Fruit fly (Drosophila melanogaster) whole organism, wandering third instar larva: Measurements from ENCODE around the gene Krn.

ENCODE experiments used
- Abd-B ChIP-seq: fragments of >200 bp; optimal IDR thresholded peaks from 2 replicates; lab custom pipeline; 2017; ENCODE audit warnings: missing biosample characterization, missing genetic modification characterization
- CG32264 ChIP-seq: fragments of 200-800 bp; sonication (Bioruptor generic); optimal IDR thresholded peaks from 2 replicates; lab custom pipeline; 2016; ENCODE audit warnings: missing biosample characterization, missing genetic modification characterization
- CG9705 ChIP-seq: fragments of 200-800 bp; sonication (Bioruptor generic); optimal IDR thresholded peaks from 2 replicates; lab custom pipeline; 2018; ENCODE audit warnings: missing biosample characterization, mild to moderate bottlenecking, missing genetic modification characterization
- CrebA ChIP-seq: fragments of 200-800 bp; sonication (Bioruptor generic); optimal IDR thresholded peaks from 2 replicates; lab custom pipeline; 2016; ENCODE audit warnings: missing biosample characterization, mild to moderate bottlenecking, missing genetic modification characterization, borderline replicate concordance
- Dfd ChIP-seq: fragments of >200 bp; optimal IDR thresholded peaks from 2 replicates; lab custom pipeline; 2017; ENCODE audit warnings: missing biosample characterization, missing genetic modification characterization
- Dif ChIP-seq: fragments of 200-275, 200-300 bp; sonication (Bioruptor generic); optimal IDR thresholded peaks from 2 replicates; lab custom pipeline; 2018; ENCODE audit warnings: missing biosample characterization, missing genetic modification characterization; ENCODE audit not compliant: partially characterized antibody
- GATAd ChIP-seq: sonication (Bioruptor generic); optimal IDR thresholded peaks from 2 replicates; lab custom pipeline; 2016; ENCODE audit warnings: missing biosample characterization, missing genetic modification characterization
- HLH106 ChIP-seq: fragments of 200-800 bp; optimal IDR thresholded peaks from 3 replicates; lab custom pipeline; 2019; ENCODE audit warnings: missing biosample characterization, mild to moderate bottlenecking, missing genetic modification characterization, moderate library complexity
- Hnf4 ChIP-seq: fragments of 200-800 bp; sonication (Bioruptor generic); optimal IDR thresholded peaks from 2 replicates; lab custom pipeline; 2016; ENCODE audit warnings: missing biosample characterization, mild to moderate bottlenecking, missing genetic modification characterization
- Hr78 ChIP-seq: fragments of >200 bp; optimal IDR thresholded peaks from 2 replicates; lab custom pipeline; 2017; ENCODE audit warnings: missing biosample characterization, missing genetic modification characterization
- Hr83 ChIP-seq: fragments of 200-300 bp; sonication (Bioruptor generic); optimal IDR thresholded peaks from 2 replicates; lab custom pipeline; 2016; ENCODE audit warnings: missing biosample characterization, mild to moderate bottlenecking, missing genetic modification characterization, moderate library complexity; ENCODE audit not compliant: poor library complexity, severe bottlenecking
- Jra ChIP-seq: sonication (Bioruptor generic); optimal IDR thresholded peaks from 2 replicates; lab custom pipeline; 2016; ENCODE audit warnings: missing biosample characterization, missing genetic modification characterization
- Mio ChIP-seq: sonication (Bioruptor generic); optimal IDR thresholded peaks from 2 replicates; lab custom pipeline; 2016; ENCODE audit warnings: missing biosample characterization, missing genetic modification characterization
- Myc ChIP-seq: fragments of >200 bp; optimal IDR thresholded peaks from 2 replicates; lab custom pipeline; 2017
- N ChIP-seq: fragments of >200 bp; optimal IDR thresholded peaks from 2 replicates; lab custom pipeline; 2018; ENCODE audit warnings: missing biosample characterization, missing external identifiers, missing genetic modification characterization
- OdsH ChIP-seq: fragments of 200-800 bp; sonication (Bioruptor generic); optimal IDR thresholded peaks from 2 replicates; lab custom pipeline; 2016; ENCODE audit warnings: missing biosample characterization, mild to moderate bottlenecking, missing genetic modification characterization
- Rel ChIP-seq, 2 experiments: fragments of 200-800 bp; sonication (Bioruptor generic) in 1 of 2; optimal IDR thresholded peaks; 2 replicates in 1 of 2; 3 replicates in 1 of 2; lab custom pipeline; 2016 to 2019; ENCODE audit warnings: mild to moderate bottlenecking in 2 of 2, missing biosample characterization in 2 of 2, missing genetic modification characterization in 2 of 2, moderate library complexity in 1 of 2
- Sp1 ChIP-seq: fragments of 200-800 bp; sonication (Bioruptor generic); optimal IDR thresholded peaks from 3 replicates; lab custom pipeline; 2019; ENCODE audit warnings: missing biosample characterization, mild to moderate bottlenecking, missing genetic modification characterization, moderate library complexity
- Vsx2 ChIP-seq: fragments of 200-300, 225-300 bp; sonication (Bioruptor generic); optimal IDR thresholded peaks from 2 replicates; lab custom pipeline; 2018; ENCODE audit warnings: missing biosample characterization, missing genetic modification characterization; ENCODE audit not compliant: partially characterized antibody
- br ChIP-seq: fragments of 200-800 bp; sonication (Bioruptor generic); optimal IDR thresholded peaks from 2 replicates; lab custom pipeline; 2016; ENCODE audit warnings: missing biosample characterization, missing genetic modification characterization
- brk ChIP-seq: fragments of 200-800 bp; sonication (Bioruptor generic); optimal IDR thresholded peaks from 2 replicates; lab custom pipeline; 2016; ENCODE audit warnings: missing biosample characterization, mild to moderate bottlenecking, missing genetic modification characterization
- dl ChIP-seq, 2 experiments: fragments of 175-275, 200-275 bp in 1 of 2; fragments of 200-275 bp in 1 of 2; sonication (Bioruptor generic); optimal IDR thresholded peaks; lab custom pipeline; 2018; ENCODE audit warnings: mild to moderate bottlenecking in 2 of 2, missing biosample characterization in 2 of 2, missing genetic modification characterization in 2 of 2, moderate library complexity in 2 of 2; ENCODE audit not compliant: partially characterized antibody in 2 of 2, insufficient read depth in 1 of 2
- dmrt93B ChIP-seq: fragments of 200-800 bp; sonication (Bioruptor generic); optimal IDR thresholded peaks from 2 replicates; lab custom pipeline; 2018; ENCODE audit warnings: missing biosample characterization, mild to moderate bottlenecking, missing genetic modification characterization
- dsf ChIP-seq: sonication (Bioruptor generic); optimal IDR thresholded peaks from 2 replicates; lab custom pipeline; 2016; ENCODE audit warnings: missing biosample characterization, missing genetic modification characterization, borderline replicate concordance
- ey ChIP-seq: fragments of 200-800 bp; sonication (Bioruptor generic); optimal IDR thresholded peaks from 2 replicates; lab custom pipeline; 2016; ENCODE audit warnings: missing biosample characterization, missing genetic modification characterization
- foxo ChIP-seq, 2 experiments: fragments of 200-800 bp; sonication (Bioruptor generic); optimal IDR thresholded peaks; 2 replicates in 1 of 2; 3 replicates in 1 of 2; lab custom pipeline; 2016 to 2017; ENCODE audit warnings: missing biosample characterization in 2 of 2, missing genetic modification characterization in 2 of 2
- fru ChIP-seq: fragments of 200-800 bp; sonication (Bioruptor generic); optimal IDR thresholded peaks from 3 replicates; lab custom pipeline; 2016; ENCODE audit warnings: missing biosample characterization, mild to moderate bottlenecking, missing genetic modification characterization
- h ChIP-seq: fragments of 200-800 bp; sonication (Bioruptor generic); optimal IDR thresholded peaks from 3 replicates; lab custom pipeline; 2016; ENCODE audit warnings: missing biosample characterization, mild to moderate bottlenecking, missing genetic modification characterization
- jim ChIP-seq: fragments of 175-275, 200-325 bp; sonication (Bioruptor generic); optimal IDR thresholded peaks from 2 replicates; lab custom pipeline; 2016; ENCODE audit warnings: missing biosample characterization, mild to moderate bottlenecking, missing genetic modification characterization
- lola ChIP-seq: fragments of >200 bp; optimal IDR thresholded peaks from 2 replicates; lab custom pipeline; 2017; ENCODE audit warnings: missing biosample characterization, missing genetic modification characterization
- pan ChIP-seq: fragments of >200 bp; optimal IDR thresholded peaks from 2 replicates; lab custom pipeline; 2017
- psq ChIP-seq: fragments of 200-800 bp; sonication (Bioruptor generic); optimal IDR thresholded peaks from 3 replicates; lab custom pipeline; 2017; ENCODE audit warnings: missing biosample characterization, mild to moderate bottlenecking, missing genetic modification characterization, moderate library complexity
- rgr ChIP-seq: fragments of 200-800 bp; sonication (Bioruptor generic); optimal IDR thresholded peaks from 3 replicates; lab custom pipeline; 2016; ENCODE audit warnings: missing biosample characterization, mild to moderate bottlenecking, missing genetic modification characterization
- sage ChIP-seq: fragments of 200-800 bp; sonication (Bioruptor generic); optimal IDR thresholded peaks from 2 replicates; lab custom pipeline; 2016; ENCODE audit warnings: missing biosample characterization, mild to moderate bottlenecking, missing genetic modification characterization
- sv ChIP-seq: fragments of 200-800 bp; sonication (Bioruptor generic); optimal IDR thresholded peaks from 3 replicates; lab custom pipeline; 2016; ENCODE audit warnings: missing biosample characterization, missing genetic modification characterization
- tai ChIP-seq: sonication (Bioruptor generic); optimal IDR thresholded peaks from 2 replicates; lab custom pipeline; 2016; ENCODE audit warnings: missing biosample characterization, missing genetic modification characterization
- usp ChIP-seq: fragments of >200 bp; optimal IDR thresholded peaks from 2 replicates; lab custom pipeline; 2017; ENCODE audit warnings: missing biosample characterization, missing genetic modification characterization
- woc ChIP-seq: sonication (Bioruptor generic); optimal IDR thresholded peaks from 2 replicates; lab custom pipeline; 2016; ENCODE audit warnings: missing biosample characterization, mild to moderate bottlenecking, missing genetic modification characterization

Gene Krn

DNA sequence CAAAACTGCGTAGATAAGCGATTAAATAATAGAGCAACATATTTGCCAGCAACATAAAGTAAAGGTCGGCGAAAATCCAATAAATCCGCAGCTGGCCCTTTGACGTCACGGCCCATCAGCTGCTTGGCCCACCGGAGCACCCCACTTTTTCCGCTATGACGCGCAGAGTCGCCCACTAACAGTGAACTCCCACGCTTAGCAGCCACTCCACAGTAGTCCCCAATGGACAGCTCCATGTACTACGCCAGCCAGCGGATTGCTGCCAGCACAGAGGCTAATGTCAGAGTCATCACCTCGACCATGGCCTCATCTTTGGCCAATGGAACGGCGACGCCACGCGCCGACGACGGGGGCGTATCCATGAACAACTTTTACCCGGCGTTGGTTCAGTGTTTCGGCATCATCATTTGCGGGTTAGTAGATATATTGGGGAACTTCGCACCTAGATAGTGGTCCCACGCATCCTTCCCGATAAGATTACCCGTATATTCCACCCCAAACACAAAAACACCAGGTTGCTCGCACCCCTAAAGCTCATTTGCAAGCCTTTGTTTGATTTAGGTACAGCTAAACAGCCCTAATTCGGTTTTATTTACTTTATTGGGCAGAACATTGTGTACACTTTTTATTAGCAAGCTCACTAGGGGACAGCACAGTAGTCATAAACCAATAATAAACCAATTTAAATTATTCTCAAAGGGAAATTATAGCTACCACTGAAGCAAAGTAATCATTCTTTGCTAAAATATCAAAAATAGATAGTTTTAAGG lies 31.8 kb downstream of the Krn start:
- TF ChIP-seq GATAd (GFP tag; lab: Kevin White, UChicago) (no peak), rgr (GFP tag; lab: Kevin White, UChicago) (no peak), Mio (no peak), N (GFP tag; lab: Kevin White, UChicago) (no peak), Jra (GFP tag; lab: Kevin White, UChicago) (no peak), Dif (no peak), Sp1 (GFP tag; lab: Kevin White, UChicago) (no peak), tai (GFP tag; lab: Kevin White, UChicago) (no peak), dsf (no peak)

DNA sequence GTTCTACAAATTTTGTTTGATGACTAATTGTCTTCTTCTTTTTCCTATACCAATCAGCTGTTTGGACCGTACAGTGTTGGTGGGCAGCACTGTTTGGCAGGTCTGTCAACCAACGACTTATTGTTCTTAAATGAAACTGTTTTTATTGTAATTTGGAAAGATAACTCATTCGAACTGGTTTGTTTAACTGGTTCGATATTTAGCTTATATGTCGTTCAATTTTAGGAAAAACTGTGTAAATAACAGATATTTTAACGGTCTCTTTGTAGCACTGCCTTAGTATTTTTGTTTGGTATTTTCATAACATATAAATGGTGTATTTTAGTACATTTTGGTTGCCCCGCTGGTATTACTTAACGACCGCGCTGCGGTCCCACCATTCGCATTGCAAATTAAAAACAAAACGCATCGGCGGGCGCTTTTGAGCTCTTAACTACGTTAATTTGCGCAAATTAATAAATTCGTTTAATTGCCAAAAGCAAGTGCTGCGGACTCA lies 32.6 kb downstream of the Krn start, which contains the start of the genes Vps60 and anchor:
Vps60 (minus strand) TSS at position 175 of the 496 bp plus-strand sequence.
anchor (plus strand) TSS at position 374 of the 496 bp plus-strand sequence.
- TF ChIP-seq CrebA (GFP tag; lab: Kevin White, UChicago) (no peak), OdsH (GFP tag; lab: Kevin White, UChicago) (peak; percentile 64), Jra (GFP tag; lab: Kevin White, UChicago) (peak; percentile 93), fru (GFP tag; lab: Kevin White, UChicago) (peak; percentile 78), foxo (GFP tag; optimal IDR thresholded peaks at IDR 0.05; lab: Kevin White, UChicago) (peak in 1 of 2 experiments; percentile 79), Hr83 (GFP tag; lab: Kevin White, UChicago) (peak; percentile 14), Hr78 (no peak), Mio (peak; percentile 29), Hnf4 (GFP tag; lab: Kevin White, UChicago) (peak; percentile 90), dsf (peak; percentile 50), lola (no peak), Rel (GFP tag; optimal IDR thresholded peaks at IDR 0.05; lab: Kevin White, UChicago) (no peak), Rel (tag; optimal IDR thresholded peaks at IDR 0.05; lab: Kevin White, UChicago) (peak; percentile 86), dmrt93B (peak; percentile 6), dl (GFP tag; optimal IDR thresholded peaks at IDR 0.05; lab: Kevin White, UChicago; ENCODE audit: insufficient read depth in 1 of 2, partially characterized antibody in 2 of 2) (no peak), Dfd (GFP tag; lab: Kevin White, UChicago) (no peak), Dif (no peak), br (peak; percentile 75), rgr (GFP tag; lab: Kevin White, UChicago) (peak; percentile 82), GATAd (GFP tag; lab: Kevin White, UChicago) (no peak), CG9705 (GFP tag; lab: Kevin White, UChicago) (peak; percentile 28), psq (GFP tag; lab: Kevin White, UChicago) (peak; percentile 63), HLH106 (peak; percentile 44), N (GFP tag; lab: Kevin White, UChicago) (no peak), tai (GFP tag; lab: Kevin White, UChicago) (peak; percentile 92), sv (GFP tag; lab: Kevin White, UChicago) (peak; percentile 54), brk (GFP tag; lab: Kevin White, UChicago) (peak; percentile 84), Sp1 (GFP tag; lab: Kevin White, UChicago) (peak; percentile 60), sage (GFP tag; lab: Kevin White, UChicago) (peak; percentile 47), jim (GFP tag; lab: Kevin White, UChicago) (no peak), Abd-B (GFP tag; lab: Kevin White, UChicago) (no peak), CG32264 (GFP tag; lab: Kevin White, UChicago) (peak; percentile 50), usp (GFP tag; lab: Kevin White, UChicago) (no peak), h (GFP tag; lab: Kevin White, UChicago) (peak; percentile 80), Myc (lab: Kevin White, UChicago) (peak; percentile 60), ey (peak; percentile 72), Vsx2 (GFP tag; lab: Kevin White, UChicago) (no peak), pan (lab: Kevin White, UChicago) (no peak), woc (GFP tag; lab: Kevin White, UChicago) (peak; percentile 66)
